Fruit fly (Drosophila melanogaster) whole organism, adult: ENCODE data around the gene Task6.

Source experiments
- CG33017 ChIP-seq: fragments of 200-800 bp; sonication (Bioruptor generic); optimal IDR thresholded peaks from 2 replicates; lab custom pipeline; 2018; ENCODE audit warnings: missing biosample characterization, mild to moderate bottlenecking, missing genetic modification characterization, moderate library complexity
- Clk ChIP-seq: fragments of 200-800 bp; sonication (Bioruptor generic); optimal IDR thresholded peaks from 2 replicates; lab custom pipeline; 2017; ENCODE audit warnings: missing biosample characterization, missing genetic modification characterization
- Crg-1 ChIP-seq: fragments of 200-800 bp; sonication (Bioruptor generic); optimal IDR thresholded peaks from 2 replicates; lab custom pipeline; 2016; ENCODE audit warnings: missing biosample characterization, missing genetic modification characterization

- TF ChIP-seq Clk (GFP tag; lab: Kevin White, UChicago) (no peak), CG33017 (no peak), Crg-1 (GFP tag; lab: Kevin White, UChicago) (no peak)
Observed at dm6 chr3R:13720798-13721197, 46.5 kb upstream of the Task6 start.
